Worm (Caenorhabditis elegans) whole organism, young adult: ENCODE results near the gene Y82E9BR.14.

ENCODE experiments used
- F57A8.1 ChIP-seq: fragments of 200-800 bp; sonication (Bioruptor generic); optimal IDR thresholded peaks from 2 replicates; lab custom pipeline; 2018; ENCODE audit warnings: mild to moderate bottlenecking, missing genetic modification characterization, moderate library complexity, missing compliant biosample characterization
- ama-1 ChIP-seq, 3 experiments: fragments of 150-350 bp in 1 of 3; sonication (generic microtip) in 2 of 3; optimal IDR thresholded peaks; 2 replicates each; lab custom pipeline; 2014 to 2018; ENCODE audit warnings: missing biosample characterization in 2 of 3, missing genetic modification characterization in 2 of 3, missing genetic modification reagents in 2 of 3
- cebp-2 ChIP-seq: fragments of 200-800 bp; sonication (Bioruptor generic); IDR thresholded peaks from 2 replicates; pipeline ENCODE4 v1.3.6; 2022; ENCODE audit warnings: missing genetic modification characterization, missing compliant biosample characterization
- ceh-91 ChIP-seq: fragments of 200-800 bp; sonication (Bioruptor generic); IDR thresholded peaks from 2 replicates; pipeline ENCODE4 v1.3.6; 2022; ENCODE audit warnings: missing genetic modification reagents, missing genetic modification characterization, missing compliant biosample characterization
- dpff-1 ChIP-seq: sonication (generic microtip); optimal IDR thresholded peaks from 2 replicates; lab custom pipeline; 2017; ENCODE audit warnings: mild to moderate bottlenecking, missing genetic modification characterization, missing compliant biosample characterization
- egl-18 ChIP-seq: fragments of 200-800 bp; sonication (Bioruptor generic); IDR thresholded peaks from 2 replicates; pipeline ENCODE4 v1.3.6; 2022; ENCODE audit warnings: missing genetic modification reagents, missing genetic modification characterization, missing compliant biosample characterization
- ekl-4 ChIP-seq: fragments of 200-800 bp; sonication (Bioruptor generic); IDR thresholded peaks from 2 replicates; pipeline ENCODE4 v1.3.6; 2022; ENCODE audit warnings: missing genetic modification reagents, missing genetic modification characterization, missing compliant biosample characterization
- lin-26 ChIP-seq: fragments of 200-800 bp; sonication (Bioruptor generic); IDR thresholded peaks from 2 replicates; pipeline ENCODE4 v1.3.6; 2022; ENCODE audit warnings: missing genetic modification reagents, missing genetic modification characterization, missing compliant biosample characterization
- lin-40 ChIP-seq: sonication (generic microtip); optimal IDR thresholded peaks from 2 replicates; lab custom pipeline; 2016; ENCODE audit warnings: missing genetic modification characterization, mild to moderate bottlenecking, missing compliant biosample characterization, missing genotype, missing genetic modification reagents
- nhr-27 ChIP-seq: fragments of 200-800 bp; sonication (Bioruptor generic); optimal IDR thresholded peaks from 2 replicates; lab custom pipeline; 2018; ENCODE audit warnings: mild to moderate bottlenecking, missing genetic modification characterization, moderate library complexity, missing compliant biosample characterization
- nhr-90 ChIP-seq: sonication (generic microtip); optimal IDR thresholded peaks from 2 replicates; lab custom pipeline; 2016; ENCODE audit warnings: missing genotype, mild to moderate bottlenecking, missing genetic modification characterization, missing compliant biosample characterization
- rcor-1 ChIP-seq: fragments of 200-800 bp; sonication (Bioruptor generic); IDR thresholded peaks from 2 replicates; pipeline ENCODE4 v1.3.6; 2022; ENCODE audit warnings: missing genetic modification reagents, missing genetic modification characterization, missing compliant biosample characterization
- sdz-38 ChIP-seq: sonication (generic microtip); optimal IDR thresholded peaks from 2 replicates; lab custom pipeline; 2016; ENCODE audit warnings: missing genotype, missing genetic modification characterization, missing compliant biosample characterization
- snpc-4 ChIP-seq, 5 experiments: fragments of 150-350 bp in 1 of 5; sonication (generic microtip) in 4 of 5; optimal IDR thresholded peaks; 2 replicates each; lab custom pipeline; 2014 to 2018; ENCODE audit warnings: missing genetic modification characterization in 5 of 5, missing biosample characterization in 3 of 5, antibody characterized with exemption in 2 of 5, mild to moderate bottlenecking in 2 of 5, missing compliant biosample characterization in 2 of 5, missing genotype in 2 of 5, moderate library complexity in 2 of 5, missing genetic modification reagents in 1 of 5

DNA sequence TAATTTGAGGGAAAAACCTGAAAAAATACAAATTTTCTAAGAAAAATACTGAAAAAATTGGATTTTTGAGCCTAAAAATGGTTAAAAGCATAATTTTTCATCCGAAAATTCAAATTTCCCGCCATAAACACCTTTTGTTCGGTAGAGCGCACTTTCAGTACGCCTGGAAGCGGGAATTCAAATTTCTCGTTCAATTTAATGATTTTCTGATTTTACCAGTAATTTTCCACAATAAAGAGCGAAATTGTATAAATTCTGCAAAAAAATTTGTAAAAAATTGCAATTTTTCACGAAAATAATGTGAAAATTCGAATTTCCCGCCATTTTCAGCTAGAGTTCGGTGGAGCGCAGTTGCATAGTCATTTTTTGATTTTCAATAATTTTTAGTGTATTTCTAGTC, 14.5 kb upstream of the Y82E9BR.14 start:
- TF ChIP-seq nhr-90 (no peak), rcor-1 (no peak), dpff-1 (no peak), sdz-38 (tag; lab: Kevin White, UChicago) (no peak), ama-1 (optimal IDR thresholded peaks at IDR 0.05; lab: Kevin White, UChicago) (no peak), ama-1 (GFP tag; optimal IDR thresholded peaks at IDR 0.05; lab: Kevin White, UChicago) (no peak), lin-26 (GFP tag; lab: Robert Waterston, UW) (no peak), F57A8.1 (GFP tag; lab: Kevin White, UChicago) (no peak), egl-18 (GFP tag; lab: Robert Waterston, UW) (no peak), cebp-2 (GFP tag; lab: Robert Waterston, UW) (no peak), ceh-91 (GFP tag; lab: Robert Waterston, UW) (no peak), nhr-27 (tag; lab: Kevin White, UChicago) (no peak), lin-40 (tag; lab: Kevin White, UChicago) (no peak), ekl-4 (GFP tag; lab: Robert Waterston, UW) (no peak), snpc-4 (GFP tag; optimal IDR thresholded peaks at IDR 0.05; lab: Kevin White, UChicago) (no peak), snpc-4 (tag; optimal IDR thresholded peaks at IDR 0.05; lab: Kevin White, UChicago) (no peak)
